Worm (Caenorhabditis elegans): ENCODE data around the gene pqn-54.
A peak's percentile ranks its signal among the peaks of the same experiment; 100 is the strongest.

The pqn-54 gene

ce11 chrV:1474486-1475125 lies 9.8 kb downstream of the pqn-54 start, which contains the start of the genes F53E2.2 and unc-60 (continued):
- no peak for TF ChIP-seq F39B2.1 (GFP tag; IDR thresholded peaks at IDR 0.05)
- TF ChIP-seq ZK185.1 (tag; optimal IDR thresholded peaks at IDR 0.05; ENCODE audit: poor library complexity, severe bottlenecking), result peak; percentile 67
- TF ChIP-seq sptf-2 (GFP tag; optimal IDR thresholded peaks at IDR 0.05), result no peak
- TF ChIP-seq atf-7 (tag; optimal IDR thresholded peaks at IDR 0.05), result peak; percentile 34
- no peak for TF ChIP-seq F57C9.4 (tag; optimal IDR thresholded peaks at IDR 0.05)
- no peak for TF ChIP-seq B0261.1 (tag; optimal IDR thresholded peaks at IDR 0.05)
- no peak for TF ChIP-seq B0035.1 (tag; optimal IDR thresholded peaks at IDR 0.05)
- TF ChIP-seq aptf-2 (GFP tag; conservative IDR thresholded peaks at IDR 0.05), result no peak
- peak; percentile 46 for TF ChIP-seq K12H6.12 (tag; optimal IDR thresholded peaks at IDR 0.05)
- TF ChIP-seq C06A6.2 (GFP tag; conservative IDR thresholded peaks at IDR 0.05), result peak; percentile 47; the same call in 1 of the 2 replicates
- no peak for TF ChIP-seq lsy-27 (tag; optimal IDR thresholded peaks at IDR 0.05; ENCODE audit: borderline replicate concordance, insufficient read depth)
- TF ChIP-seq mxl-1 (tag; optimal IDR thresholded peaks at IDR 0.05), result no peak
- peak; percentile 68 for TF ChIP-seq egrh-3 (GFP tag; IDR thresholded peaks at IDR 0.05)
- TF ChIP-seq lin-26 (GFP tag; IDR thresholded peaks at IDR 0.05), result no peak
- TF ChIP-seq ztf-22 (GFP tag; optimal IDR thresholded peaks at IDR 0.05), result peak; percentile 57
- no peak for TF ChIP-seq lsl-1 (GFP tag; optimal IDR thresholded peaks at IDR 0.05)
- peak; percentile 67; the same call in 1 of the 2 replicates for TF ChIP-seq hmg-1.2 (GFP tag; IDR thresholded peaks at IDR 0.05)
- no peak for TF ChIP-seq bed-1 (GFP tag; IDR thresholded peaks at IDR 0.05)
- TF ChIP-seq egl-18 (GFP tag; IDR thresholded peaks at IDR 0.05), result no peak
- peak; percentile 21; the same call in 1 of the 2 replicates for TF ChIP-seq cebp-1 (GFP tag; IDR thresholded peaks at IDR 0.05)
- peak; percentile 79 for TF ChIP-seq cebp-1 (tag; optimal IDR thresholded peaks at IDR 0.05)
- TF ChIP-seq unc-62 (GFP tag; optimal IDR thresholded peaks at IDR 0.05), result no peak
- 0 out of 2 replicates have a peak, but pooled peaks have one; percentile 42 for TF ChIP-seq K11D2.4 (GFP tag; IDR thresholded peaks at IDR 0.05)
- peak; percentile 68 for TF ChIP-seq ceh-27 (GFP tag; optimal IDR thresholded peaks at IDR 0.05)
- no peak for TF ChIP-seq nhr-90 (tag; optimal IDR thresholded peaks at IDR 0.05)
- no peak for TF ChIP-seq Y53F4B.3 (GFP tag; IDR thresholded peaks at IDR 0.05)
- TF ChIP-seq nfya-1 (tag; optimal IDR thresholded peaks at IDR 0.05; ENCODE audit: borderline replicate concordance, insufficient read depth), result no peak
- no peak for TF ChIP-seq F33H1.4 (GFP tag; IDR thresholded peaks at IDR 0.05)
- no peak for TF ChIP-seq hlh-26 (GFP tag; conservative IDR thresholded peaks at IDR 0.05)
- TF ChIP-seq ets-4 (GFP tag; optimal IDR thresholded peaks at IDR 0.05), result no peak
- TF ChIP-seq chd-7 (tag; optimal IDR thresholded peaks at IDR 0.05), result peak; percentile 17
- TF ChIP-seq dpff-1 (tag; optimal IDR thresholded peaks at IDR 0.05), result no peak
- TF ChIP-seq snpc-4 (GFP tag; optimal IDR thresholded peaks at IDR 0.05), result no peak
- peak in 2 of 4 experiments; percentile 39 to 48 for TF ChIP-seq snpc-4 (tag; optimal IDR thresholded peaks at IDR 0.05)
- TF ChIP-seq T07F8.4 (tag; optimal IDR thresholded peaks at IDR 0.05), result no peak
- no peak for TF ChIP-seq akir-1 (GFP tag; optimal IDR thresholded peaks at IDR 0.05)
- no peak for TF ChIP-seq snpc-3.4 (tag; optimal IDR thresholded peaks at IDR 0.05)
- no peak for TF ChIP-seq nfya-2 (GFP tag; IDR thresholded peaks at IDR 0.05)
- 0 out of 2 replicates have a peak, but pooled peaks have one; percentile 36 for TF ChIP-seq ceh-40 (GFP tag; IDR thresholded peaks at IDR 0.05)
- no peak for TF ChIP-seq nhr-179 (tag; optimal IDR thresholded peaks at IDR 0.05)
- TF ChIP-seq mcd-1 (GFP tag; IDR thresholded peaks at IDR 0.05), result peak; percentile 72
- TF ChIP-seq T26A5.8 (tag; optimal IDR thresholded peaks at IDR 0.05), result no peak
- TF ChIP-seq let-526 (GFP tag; IDR thresholded peaks at IDR 0.05), result 0 out of 2 replicates have a peak, but pooled peaks have one; percentile 42
- TF ChIP-seq egl-44 (GFP tag; IDR thresholded peaks at IDR 0.05), result no peak; the same call in 1 of the 2 replicates
- TF ChIP-seq F49E8.2 (tag; optimal IDR thresholded peaks at IDR 0.05; ENCODE audit: insufficient read depth), result no peak
- TF ChIP-seq madf-8 (GFP tag; conservative IDR thresholded peaks at IDR 0.05), result no peak
- TF ChIP-seq sdz-38 (tag; optimal IDR thresholded peaks at IDR 0.05), result no peak
